Worm (Caenorhabditis elegans) whole organism, L2 larva: ENCODE data around the gene wsp-1.
A peak's percentile ranks its signal among the peaks of the same experiment; 100 is the strongest.

Experiments
- C34F6.9 ChIP-seq: fragments of 150-350 bp; optimal IDR thresholded peaks from 2 replicates; lab custom pipeline; 2014; ENCODE audit warnings: missing biosample characterization, missing genetic modification characterization
- R02D3.7 ChIP-seq: fragments of 150-350 bp; optimal IDR thresholded peaks from 2 replicates; lab custom pipeline; 2014; ENCODE audit warnings: missing biosample characterization, missing genetic modification characterization
- alr-1 ChIP-seq: fragments of 150-350 bp; optimal IDR thresholded peaks from 2 replicates; lab custom pipeline; 2014; ENCODE audit warnings: missing biosample characterization, missing genetic modification characterization
- aly-2 ChIP-seq: fragments of 150-350 bp; optimal IDR thresholded peaks from 2 replicates; lab custom pipeline; 2014; ENCODE audit warnings: missing biosample characterization, missing genetic modification characterization
- ama-1 ChIP-seq: fragments of 150-350 bp; optimal IDR thresholded peaks from 2 replicates; lab custom pipeline; 2018; ENCODE audit warnings: inconsistent platforms
- blmp-1 ChIP-seq: sonication (generic microtip); optimal IDR thresholded peaks from 2 replicates; lab custom pipeline; 2017; ENCODE audit warnings: missing genetic modification characterization, mild to moderate bottlenecking, missing compliant biosample characterization, antibody characterized with exemption, moderate library complexity; ENCODE audit not compliant: insufficient read depth
- ceh-16 ChIP-seq: fragments of 150-350 bp; optimal IDR thresholded peaks from 2 replicates; lab custom pipeline; 2014; ENCODE audit warnings: missing biosample characterization, missing genetic modification characterization
- ceh-82 ChIP-seq: fragments of 150-350 bp; optimal IDR thresholded peaks from 2 replicates; lab custom pipeline; 2014; ENCODE audit warnings: missing biosample characterization, missing genetic modification characterization
- dmd-4 ChIP-seq: sonication (generic microtip); optimal IDR thresholded peaks from 2 replicates; lab custom pipeline; 2017; ENCODE audit warnings: missing biosample characterization, missing genetic modification characterization
- elt-1 ChIP-seq: fragments of 150-350 bp; optimal IDR thresholded peaks from 2 replicates; lab custom pipeline; 2014; ENCODE audit warnings: missing biosample characterization, missing genetic modification characterization
- elt-3 ChIP-seq: sonication (generic microtip); optimal IDR thresholded peaks from 2 replicates; lab custom pipeline; 2017; ENCODE audit warnings: missing biosample characterization, missing genetic modification characterization
- fos-1 ChIP-seq: fragments of 150-350 bp; optimal IDR thresholded peaks from 2 replicates; lab custom pipeline; 2014; ENCODE audit warnings: missing biosample characterization, missing genetic modification characterization
- lin-11 ChIP-seq: fragments of 150-350 bp; sonication (generic microtip); optimal IDR thresholded peaks from 2 replicates; lab custom pipeline; 2014; ENCODE audit warnings: missing biosample characterization, missing genetic modification characterization, inconsistent platforms, mixed read lengths
- lin-13 ChIP-seq: fragments of 150-350 bp; optimal IDR thresholded peaks from 2 replicates; lab custom pipeline; 2014; ENCODE audit warnings: missing biosample characterization, missing genetic modification reagents, missing genetic modification characterization
- lin-39 ChIP-seq: fragments of 150-350 bp; optimal IDR thresholded peaks from 2 replicates; lab custom pipeline; 2014; ENCODE audit warnings: missing biosample characterization, missing genetic modification reagents, missing genetic modification characterization
- lsy-2 ChIP-seq, 2 experiments: fragments of 150-350 bp in 1 of 2; sonication (generic microtip) in 1 of 2; optimal IDR thresholded peaks; 2 replicates each; lab custom pipeline; 2014 to 2017; ENCODE audit warnings: missing biosample characterization in 2 of 2, missing genetic modification characterization in 2 of 2
- mdl-1 ChIP-seq, 2 experiments: fragments of 150-350 bp in 1 of 2; sonication (generic microtip) in 1 of 2; optimal IDR thresholded peaks; 2 replicates each; lab custom pipeline; 2017; ENCODE audit warnings: missing biosample characterization in 2 of 2, missing genetic modification characterization in 2 of 2
- nhr-10 ChIP-seq: sonication (generic microtip); optimal IDR thresholded peaks from 2 replicates; lab custom pipeline; 2017; ENCODE audit warnings: missing biosample characterization, missing genetic modification characterization
- nhr-11 ChIP-seq: fragments of 150-350 bp; optimal IDR thresholded peaks from 2 replicates; lab custom pipeline; 2014; ENCODE audit warnings: missing biosample characterization, missing genetic modification characterization
- nhr-12 ChIP-seq: fragments of 150-350 bp; optimal IDR thresholded peaks from 2 replicates; lab custom pipeline; 2014; ENCODE audit warnings: missing biosample characterization, missing genetic modification characterization
- nhr-129 ChIP-seq: fragments of 150-350 bp; optimal IDR thresholded peaks from 2 replicates; lab custom pipeline; 2014; ENCODE audit warnings: missing biosample characterization, missing genetic modification characterization
- nhr-21 ChIP-seq: fragments of 150-350 bp; optimal IDR thresholded peaks from 2 replicates; lab custom pipeline; 2014; ENCODE audit warnings: missing biosample characterization, missing genetic modification characterization
- nhr-23 ChIP-seq: fragments of 150-350 bp; optimal IDR thresholded peaks from 2 replicates; lab custom pipeline; 2014; ENCODE audit warnings: missing biosample characterization, missing genetic modification reagents, missing genetic modification characterization
- nhr-25 ChIP-seq: fragments of 150-350 bp; sonication (generic microtip); optimal IDR thresholded peaks from 3 replicates; lab custom pipeline; 2014; ENCODE audit warnings: missing biosample characterization, missing genetic modification characterization
- nhr-6 ChIP-seq: fragments of 150-350 bp; optimal IDR thresholded peaks from 2 replicates; lab custom pipeline; 2014; ENCODE audit warnings: missing biosample characterization, missing genetic modification characterization
- peb-1 ChIP-seq: fragments of 150-350 bp; optimal IDR thresholded peaks from 2 replicates; lab custom pipeline; 2014; ENCODE audit warnings: missing biosample characterization, missing genetic modification characterization
- sem-4 ChIP-seq: fragments of 150-350 bp; optimal IDR thresholded peaks from 2 replicates; lab custom pipeline; 2014; ENCODE audit warnings: missing biosample characterization, missing genetic modification reagents, missing genetic modification characterization
- sma-3 ChIP-seq: sonication (generic microtip); optimal IDR thresholded peaks from 2 replicates; lab custom pipeline; 2016; ENCODE audit warnings: missing genetic modification reagents, missing genetic modification characterization, missing compliant biosample characterization
- sma-9 ChIP-seq, 2 experiments: fragments of 150-350 bp in 1 of 2; sonication (generic microtip) in 1 of 2; optimal IDR thresholded peaks; 2 replicates each; lab custom pipeline; 2014 to 2016; ENCODE audit warnings: missing genetic modification characterization in 2 of 2, mild to moderate bottlenecking in 1 of 2, missing biosample characterization in 1 of 2, missing compliant biosample characterization in 1 of 2, missing genetic modification reagents in 1 of 2, moderate library complexity in 1 of 2
- snpc-4 ChIP-seq: fragments of 150-350 bp; optimal IDR thresholded peaks from 2 replicates; lab custom pipeline; 2014; ENCODE audit warnings: missing biosample characterization, missing genetic modification characterization
- unc-39 ChIP-seq: fragments of 150-350 bp; optimal IDR thresholded peaks from 2 replicates; lab custom pipeline; 2014; ENCODE audit warnings: missing biosample characterization, missing genetic modification characterization
- unc-62 ChIP-seq: fragments of 150-350 bp; optimal IDR thresholded peaks from 2 replicates; lab custom pipeline; 2014; ENCODE audit warnings: missing biosample characterization, missing genetic modification reagents, missing genetic modification characterization
- zag-1 ChIP-seq: fragments of 150-350 bp; optimal IDR thresholded peaks from 2 replicates; lab custom pipeline; 2014; ENCODE audit warnings: missing biosample characterization, missing genetic modification characterization
- ztf-1 ChIP-seq: fragments of 200-800 bp; sonication (Bioruptor generic); conservative IDR thresholded peaks from 2 replicates; pipeline ENCODE4 v1.3.6; 2022; ENCODE audit warnings: missing genetic modification characterization, missing compliant biosample characterization

Gene wsp-1

ce11 chrIV:8198851-8199250, at the start of gene wsp-1:
wsp-1 (minus strand) TSS chrIV:8198951.
- TF ChIP-seq C34F6.9 = no peak
- TF ChIP-seq fos-1 = no peak
- no peak for TF ChIP-seq lin-39 (tag; lab: Kevin White, UChicago)
- no peak for TF ChIP-seq dmd-4 (tag; lab: Kevin White, UChicago)
- no peak for TF ChIP-seq nhr-6 (tag; lab: Kevin White, UChicago)
- TF ChIP-seq, all 48 proteins: peak for 0

- TF ChIP-seq peb-1 = no peak
- TF ChIP-seq unc-62 (GFP tag; lab: Kevin White, UChicago) = no peak
- TF ChIP-seq fos-1 = no peak
- no peak for TF ChIP-seq nhr-129 (tag; lab: Kevin White, UChicago)
- TF ChIP-seq nhr-25 (tag; lab: Kevin White, UChicago) = peak; percentile 37
- TF ChIP-seq ceh-16 (tag; lab: Kevin White, UChicago) = peak; percentile 12
- peak; percentile 80 for TF ChIP-seq sma-9 (GFP tag; optimal IDR thresholded peaks at IDR 0.05; lab: Kevin White, UChicago)
- no peak for TF ChIP-seq sma-9 (tag; optimal IDR thresholded peaks at IDR 0.05; lab: Kevin White, UChicago)
- TF ChIP-seq nhr-23 (tag; lab: Kevin White, UChicago) = no peak
- peak; percentile 86 for TF ChIP-seq elt-1 (tag; lab: Kevin White, UChicago)
These were observed 48.6 kb upstream of the wsp-1 start for ce11 chrIV:8247341-8247740.

- TF ChIP-seq unc-62 (GFP tag; lab: Kevin White, UChicago) = no peak
- no peak for TF ChIP-seq ceh-16 (tag; lab: Kevin White, UChicago)
- no peak for TF ChIP-seq nhr-21 (tag; lab: Kevin White, UChicago)
These were observed 45.4 kb upstream of the wsp-1 start, which contains the start of gene T09A12.1 for ce11 chrIV:8244112-8244511. T09A12.1 (plus strand) TSS chrIV:8244412.

- TF ChIP-seq lsy-2 (tag; optimal IDR thresholded peaks at IDR 0.05; lab: Kevin White, UChicago) (no peak), sem-4 (tag; lab: Kevin White, UChicago) (no peak), nhr-6 (tag; lab: Kevin White, UChicago) (no peak), lin-39 (tag; lab: Kevin White, UChicago) (no peak), lin-11 (no peak), alr-1 (tag; lab: Kevin White, UChicago) (no peak), R02D3.7 (tag; lab: Kevin White, UChicago) (no peak), snpc-4 (no peak), nhr-21 (tag; lab: Kevin White, UChicago) (no peak)
These were observed 44.8 kb upstream of the wsp-1 start, which contains the start of gene T09A12.8 for ce11 chrIV:8243599-8243998. T09A12.8 (minus strand) TSS chrIV:8243699.

ce11 chrIV:8243170-8243569, 44.4 kb upstream of the wsp-1 start:
- peak; percentile 9 for TF ChIP-seq ceh-16 (tag; lab: Kevin White, UChicago)
- TF ChIP-seq elt-3 (tag; lab: Kevin White, UChicago) = no peak
- no peak for TF ChIP-seq ceh-82 (tag; lab: Kevin White, UChicago)
- peak; percentile 51 for TF ChIP-seq sma-9 (GFP tag; optimal IDR thresholded peaks at IDR 0.05; lab: Kevin White, UChicago)
- no peak for TF ChIP-seq sma-9 (tag; optimal IDR thresholded peaks at IDR 0.05; lab: Kevin White, UChicago)

ce11 chrIV:8241312-8241833, 42.6 kb upstream of the wsp-1 start:
- no peak for TF ChIP-seq lin-13 (GFP tag; lab: Kevin White, UChicago)
- TF ChIP-seq elt-3 (tag; lab: Kevin White, UChicago) = no peak
- TF ChIP-seq fos-1 = peak; percentile 3
- no peak for TF ChIP-seq nhr-12
- TF ChIP-seq nhr-6 (tag; lab: Kevin White, UChicago) = no peak
- no peak for TF ChIP-seq unc-62 (GFP tag; lab: Kevin White, UChicago)
- TF ChIP-seq unc-39 (tag; lab: Kevin White, UChicago) = no peak
- no peak for TF ChIP-seq nhr-11

ce11 chrIV:8239584-8239983, 40.8 kb upstream of the wsp-1 start:
- TF ChIP-seq ceh-82 (tag; lab: Kevin White, UChicago) (no peak), alr-1 (tag; lab: Kevin White, UChicago) (no peak), lin-11 (no peak), zag-1 (tag; lab: Kevin White, UChicago) (no peak), sma-3 (no peak), unc-39 (tag; lab: Kevin White, UChicago) (no peak), nhr-11 (no peak), nhr-6 (tag; lab: Kevin White, UChicago) (no peak), blmp-1 (no peak), peb-1 (no peak), ama-1 (lab: Kevin White, UChicago) (no peak), nhr-10 (no peak), fos-1 (no peak), aly-2 (tag; lab: Kevin White, UChicago) (no peak), ztf-1 (GFP tag; lab: Robert Waterston, UW) (no peak), sem-4 (tag; lab: Kevin White, UChicago) (no peak), ceh-16 (tag; lab: Kevin White, UChicago) (no peak), mdl-1 (tag; optimal IDR thresholded peaks at IDR 0.05; lab: Kevin White, UChicago) (no peak)
- TF ChIP-seq, all 48 proteins: peak for 0
